Worm (Caenorhabditis elegans) whole organism, early embryonic: Measurements from ENCODE around the gene F22F7.12.

Experiments
- F13C5.2 ChIP-seq: sonication (generic microtip); optimal IDR thresholded peaks from 2 replicates; lab custom pipeline; 2017; ENCODE audit warnings: mild to moderate bottlenecking, missing genetic modification characterization, inconsistent platforms, missing compliant biosample characterization
- ama-1 ChIP-seq: fragments of 150-350 bp; optimal IDR thresholded peaks from 2 replicates; lab custom pipeline; 2014
- ceh-13 ChIP-seq: fragments of 200-800 bp; sonication (Bioruptor generic); optimal IDR thresholded peaks from 2 replicates; lab custom pipeline; 2018; ENCODE audit warnings: mild to moderate bottlenecking, missing genetic modification characterization, missing compliant biosample characterization
- ceh-36 ChIP-seq: sonication (generic microtip); optimal IDR thresholded peaks from 2 replicates; lab custom pipeline; 2016; ENCODE audit warnings: missing genetic modification characterization, inconsistent platforms, missing compliant biosample characterization
- hnd-1 ChIP-seq: sonication (generic microtip); optimal IDR thresholded peaks from 2 replicates; lab custom pipeline; 2016; ENCODE audit warnings: missing genetic modification characterization, missing compliant biosample characterization
- scrt-1 ChIP-seq: fragments of 200-800 bp; sonication (Bioruptor generic); IDR thresholded peaks from 2 replicates; pipeline ENCODE4 v1.3.6; 2022; ENCODE audit warnings: missing genetic modification characterization, missing compliant biosample characterization
- sea-1 ChIP-seq: fragments of 200-800 bp; sonication (Bioruptor generic); conservative IDR thresholded peaks from 2 replicates; pipeline ENCODE4 v1.3.6; 2022; ENCODE audit warnings: missing genetic modification characterization, missing compliant biosample characterization
- tbx-11 ChIP-seq: fragments of 200-800 bp; sonication (Bioruptor generic); IDR thresholded peaks from 2 replicates; pipeline ENCODE4 v1.3.6; 2022; ENCODE audit warnings: missing genetic modification characterization, missing compliant biosample characterization
- tra-4 ChIP-seq: sonication (generic microtip); optimal IDR thresholded peaks from 2 replicates; lab custom pipeline; 2017; ENCODE audit warnings: missing genetic modification characterization, missing compliant biosample characterization

ce11 chrV:2095772-2096171, 48.5 kb downstream of the F22F7.12 start, which contains the start of gene clec-207:
- TF ChIP-seq tra-4 (tag; lab: Kevin White, UChicago) (no peak), ceh-36 (tag; lab: Kevin White, UChicago) (no peak), ama-1 (no peak), tbx-11 (GFP tag; lab: Robert Waterston, UW) (no peak), F13C5.2 (tag; lab: Kevin White, UChicago) (no peak), sea-1 (GFP tag; lab: Robert Waterston, UW) (no peak), ceh-13 (no peak), hnd-1 (tag; lab: Kevin White, UChicago) (no peak), scrt-1 (GFP tag; lab: Robert Waterston, UW) (no peak)
